Worm (Caenorhabditis elegans) whole organism, young adult: ENCODE results near the gene T04C12.8.

Experiments used
- C06A6.2 ChIP-seq: fragments of 200-800 bp; sonication (Bioruptor generic); conservative IDR thresholded peaks from 2 replicates; pipeline ENCODE4 v1.3.6; 2022; ENCODE audit warnings: missing genetic modification characterization, missing compliant biosample characterization
- zfh-2 ChIP-seq: fragments of 200-800 bp; sonication (Bioruptor generic); conservative IDR thresholded peaks from 2 replicates; pipeline ENCODE4 v1.3.6; 2022; ENCODE audit warnings: missing genetic modification reagents, missing genetic modification characterization, missing compliant biosample characterization

DNA sequence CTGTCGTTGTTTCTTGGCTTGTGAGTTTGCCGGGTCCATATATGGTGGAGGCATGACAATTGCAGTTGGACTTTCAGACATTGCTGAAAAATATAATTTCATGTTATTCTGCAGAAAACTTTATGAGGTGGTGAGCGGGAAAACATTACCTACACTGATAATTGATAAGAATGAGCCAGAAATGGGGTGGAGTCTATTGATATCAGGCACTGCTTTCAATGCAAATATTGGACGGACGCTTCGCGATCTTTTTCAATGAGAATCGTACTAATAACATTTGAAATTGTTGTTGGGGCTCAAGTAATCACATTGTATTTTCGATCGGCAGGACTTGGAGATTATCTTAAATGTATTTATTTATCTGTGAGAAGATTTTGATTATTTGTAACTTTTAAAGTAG, 10.0 kb downstream of the T04C12.8 start, which contains the start of gene T04C12.1:
- no peak for TF ChIP-seq zfh-2 (GFP tag; lab: Robert Waterston, UW)
- TF ChIP-seq C06A6.2 (GFP tag; lab: Robert Waterston, UW): no peak
